Fruit fly (Drosophila melanogaster): Measurements from ENCODE around the gene Scsalpha2.

Gene Scsalpha2

DNA sequence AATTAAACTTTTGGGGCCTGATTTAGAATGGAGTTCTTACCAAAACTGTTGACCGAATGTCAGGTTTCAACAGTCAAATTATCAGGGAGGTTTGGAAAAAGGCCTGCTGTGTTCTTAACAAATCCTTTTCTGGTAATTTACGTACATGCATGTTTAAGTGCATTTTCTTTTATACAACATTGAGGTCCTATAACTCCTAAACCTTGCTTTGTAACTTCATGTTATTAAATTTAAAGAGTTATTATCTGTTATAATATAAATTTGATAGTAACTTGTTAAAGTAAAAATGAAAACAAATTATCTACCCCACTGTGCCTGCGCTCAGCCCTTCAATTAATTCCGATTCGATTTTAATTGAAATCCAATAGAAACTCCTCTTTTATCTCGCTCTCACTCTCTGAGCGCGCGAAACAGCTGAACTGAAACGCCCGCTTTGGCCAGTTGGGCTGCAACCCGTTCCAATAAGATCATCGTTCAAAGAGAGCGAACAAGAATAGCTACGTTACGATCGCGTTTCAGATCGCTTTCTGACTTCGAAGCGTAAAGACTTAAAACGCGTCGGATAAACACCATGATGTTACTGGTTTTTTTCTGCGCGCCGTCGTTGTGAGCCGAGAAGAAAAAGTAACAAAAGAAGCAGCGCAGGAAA is at the start of gene Scsalpha2:
Gene Scsalpha2 (minus strand): TSS at position 51 of the 649 bp plus-strand sequence.
- TF ChIP-seq CG13204 (GFP tag; optimal IDR thresholded peaks at IDR 0.05) (no peak), CG14655 (GFP tag; optimal IDR thresholded peaks at IDR 0.05) (peak; percentile 22), Ets98B (GFP tag; IDR thresholded peaks at IDR 0.05) (peak; percentile 39; the same call in 1 of the 2 replicates), D1 (tag; optimal IDR thresholded peaks at IDR 0.05) (no peak), CG15710 (tag; optimal IDR thresholded peaks at IDR 0.05) (no peak), rn (GFP tag; IDR thresholded peaks at IDR 0.05) (no peak), CG10348 (GFP tag; IDR thresholded peaks at IDR 0.05) (no peak), Pif1B (GFP tag; optimal IDR thresholded peaks at IDR 0.05) (peak; percentile 11), CG8301 (tag; optimal IDR thresholded peaks at IDR 0.05) (peak; percentile 1), CG12605 (GFP tag; IDR thresholded peaks at IDR 0.05) (peak; percentile 31; the same call in 1 of the 2 replicates), fd96Ca (GFP tag; IDR thresholded peaks at IDR 0.05) (no peak), CG17806 (tag; optimal IDR thresholded peaks at IDR 0.05) (no peak), Snoo (tag; optimal IDR thresholded peaks at IDR 0.05) (peak; percentile 2), CG9948 (tag; optimal IDR thresholded peaks at IDR 0.05) (no peak), Pif1A (GFP tag; optimal IDR thresholded peaks at IDR 0.05) (peak; percentile 49), CG32121 (GFP tag; IDR thresholded peaks at IDR 0.05) (no peak), CG34367 (tag; optimal IDR thresholded peaks at IDR 0.05) (peak; percentile 23), EcR (GFP tag; optimal IDR thresholded peaks at IDR 0.05) (no peak), CG8159 (tag; optimal IDR thresholded peaks at IDR 0.05) (no peak), CG4496 (GFP tag; IDR thresholded peaks at IDR 0.05) (no peak), gl (tag; optimal IDR thresholded peaks at IDR 0.05) (no peak)

DNA sequence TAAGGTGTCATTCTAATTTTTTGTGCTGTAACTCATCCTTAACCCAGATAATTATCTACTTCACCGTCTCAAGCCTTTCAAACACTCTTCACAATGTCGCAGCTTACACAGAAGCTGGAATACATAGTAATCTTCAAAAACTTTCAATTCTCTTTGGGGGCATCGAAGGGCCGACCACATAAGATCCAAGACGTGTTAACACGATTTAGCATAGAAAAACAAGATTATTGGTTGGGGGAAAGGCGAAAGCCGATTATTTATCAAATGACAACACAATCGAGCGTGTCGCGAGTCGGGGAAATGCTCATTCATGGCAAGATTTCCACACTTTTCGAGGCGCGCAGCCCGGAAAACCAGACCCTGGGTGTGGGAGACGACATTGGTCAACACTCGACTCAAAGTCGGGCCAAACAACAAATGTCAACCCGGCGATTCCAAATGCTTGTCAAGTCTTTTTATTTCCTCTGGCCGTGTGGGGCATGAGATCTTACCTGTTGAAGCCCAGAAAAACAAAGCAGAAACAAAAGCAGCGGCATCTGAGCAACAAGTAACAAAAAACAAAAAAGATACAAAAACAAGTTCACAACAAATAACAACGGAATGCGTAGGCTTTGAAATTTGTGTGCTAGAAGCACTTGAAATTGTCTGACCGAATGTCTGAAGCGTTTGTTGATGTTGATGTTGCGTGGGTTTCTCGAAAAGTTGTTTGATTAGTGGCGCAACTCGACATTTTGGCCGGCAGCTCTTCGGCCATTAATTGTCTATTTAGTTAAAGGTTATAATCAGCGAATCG is 47.7 kb upstream of the Scsalpha2 start:
- TF ChIP-seq Snoo (tag; optimal IDR thresholded peaks at IDR 0.05), result no peak
- no peak for TF ChIP-seq CG15710 (tag; optimal IDR thresholded peaks at IDR 0.05)
- no peak for TF ChIP-seq CG14655 (GFP tag; optimal IDR thresholded peaks at IDR 0.05)

dm6 chr3R:19509186-19509522 is 46.3 kb upstream of the Scsalpha2 start:
- TF ChIP-seq CG8301 (tag; optimal IDR thresholded peaks at IDR 0.05), result no peak
- no peak for TF ChIP-seq CG13204 (GFP tag; optimal IDR thresholded peaks at IDR 0.05)
- TF ChIP-seq fd96Ca (GFP tag; IDR thresholded peaks at IDR 0.05), result no peak
- no peak for TF ChIP-seq CG8159 (tag; optimal IDR thresholded peaks at IDR 0.05)
- no peak for TF ChIP-seq CG15710 (tag; optimal IDR thresholded peaks at IDR 0.05)
- TF ChIP-seq Pif1A (GFP tag; optimal IDR thresholded peaks at IDR 0.05), result no peak
- no peak for TF ChIP-seq gl (tag; optimal IDR thresholded peaks at IDR 0.05)
- no peak for TF ChIP-seq CG14655 (GFP tag; optimal IDR thresholded peaks at IDR 0.05)
- no peak for TF ChIP-seq rn (GFP tag; IDR thresholded peaks at IDR 0.05)

dm6 chr3R:19508388-19509185 is 45.7 kb upstream of the Scsalpha2 start:
- TF ChIP-seq CG8159 (tag; optimal IDR thresholded peaks at IDR 0.05), result peak; percentile 1
- no peak for TF ChIP-seq rn (GFP tag; IDR thresholded peaks at IDR 0.05)
- TF ChIP-seq gl (tag; optimal IDR thresholded peaks at IDR 0.05), result no peak
- peak; percentile 25; the same call in 1 of the 2 replicates for TF ChIP-seq Ets98B (GFP tag; IDR thresholded peaks at IDR 0.05)

DNA sequence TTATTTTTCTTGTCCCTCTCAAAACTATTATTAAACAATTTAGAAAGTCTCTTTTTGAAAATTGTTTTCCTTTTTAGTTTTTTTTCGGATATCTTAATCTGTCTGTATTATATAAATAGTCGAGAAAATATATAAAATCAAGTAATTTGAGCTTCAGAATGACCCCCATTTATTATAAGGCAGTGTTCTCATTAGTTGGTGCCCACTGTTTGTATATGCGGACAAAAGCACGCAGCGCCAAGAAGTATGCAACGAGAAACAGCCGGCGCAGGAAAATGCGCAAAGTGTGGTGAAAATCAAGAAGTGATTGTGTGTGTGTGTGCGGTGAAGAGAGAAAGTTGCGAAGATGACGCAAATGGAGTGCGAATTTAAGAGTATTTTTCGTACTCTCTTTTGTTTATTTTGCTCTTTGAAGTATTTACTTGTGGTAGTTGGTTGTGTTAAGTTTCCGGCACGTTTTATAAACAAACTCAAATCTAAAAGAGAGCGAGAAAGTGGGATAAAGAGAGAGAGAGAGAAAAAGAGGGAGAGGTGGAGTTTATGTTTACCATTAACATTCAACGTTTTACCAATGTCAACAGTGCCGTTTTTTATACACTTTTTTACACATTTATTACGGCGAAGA is 40.3 kb upstream of the Scsalpha2 start:
- peak; percentile 41 for TF ChIP-seq CG14655 (GFP tag; optimal IDR thresholded peaks at IDR 0.05)
- no peak for TF ChIP-seq Ets98B (GFP tag; IDR thresholded peaks at IDR 0.05)
- no peak for TF ChIP-seq Pif1A (GFP tag; optimal IDR thresholded peaks at IDR 0.05)
- peak; percentile 25 for TF ChIP-seq CG8159 (tag; optimal IDR thresholded peaks at IDR 0.05)
- no peak for TF ChIP-seq CG17806 (tag; optimal IDR thresholded peaks at IDR 0.05)
- TF ChIP-seq CG34367 (tag; optimal IDR thresholded peaks at IDR 0.05), result no peak
- TF ChIP-seq CG8301 (tag; optimal IDR thresholded peaks at IDR 0.05), result peak; percentile 6
- TF ChIP-seq CG9948 (tag; optimal IDR thresholded peaks at IDR 0.05), result no peak
- TF ChIP-seq rn (GFP tag; IDR thresholded peaks at IDR 0.05), result no peak
- no peak for TF ChIP-seq CG15710 (tag; optimal IDR thresholded peaks at IDR 0.05)
- TF ChIP-seq CG4496 (GFP tag; IDR thresholded peaks at IDR 0.05), result 0 out of 3 replicates have a peak, but pooled peaks have one; percentile 20
- TF ChIP-seq CG12605 (GFP tag; IDR thresholded peaks at IDR 0.05), result no peak
- no peak for TF ChIP-seq Snoo (tag; optimal IDR thresholded peaks at IDR 0.05)

dm6 chr3R:19500588-19500987 is 37.7 kb upstream of the Scsalpha2 start:
- TF ChIP-seq CG13204 (GFP tag; optimal IDR thresholded peaks at IDR 0.05) (no peak), rn (GFP tag; IDR thresholded peaks at IDR 0.05) (no peak), CG8159 (tag; optimal IDR thresholded peaks at IDR 0.05) (no peak), Ets98B (GFP tag; IDR thresholded peaks at IDR 0.05) (no peak), fd96Ca (GFP tag; IDR thresholded peaks at IDR 0.05) (no peak), EcR (GFP tag; optimal IDR thresholded peaks at IDR 0.05) (no peak), gl (tag; optimal IDR thresholded peaks at IDR 0.05) (no peak), CG8301 (tag; optimal IDR thresholded peaks at IDR 0.05) (no peak)

All from whole organism, pupa.